Worm (Caenorhabditis elegans) whole organism, L4 larva: ENCODE measurements around the gene rps-12.
A peak's percentile ranks its signal among the peaks of the same experiment; 100 is the strongest.

Experiments used
- F26F4.8 ChIP-seq: fragments of 200-800 bp; sonication (Bioruptor generic); conservative IDR thresholded peaks from 2 replicates; pipeline ENCODE4 v1.3.6; 2022; ENCODE audit warnings: missing genetic modification characterization, missing compliant biosample characterization
- F37D6.2 ChIP-seq: sonication (generic microtip); optimal IDR thresholded peaks from 2 replicates; lab custom pipeline; 2016; ENCODE audit warnings: mild to moderate bottlenecking, missing genetic modification characterization, missing compliant biosample characterization
- F49E8.2 ChIP-seq: sonication (generic microtip); optimal IDR thresholded peaks from 2 replicates; lab custom pipeline; 2016; ENCODE audit warnings: missing compliant biosample characterization, mild to moderate bottlenecking, missing genetic modification characterization, borderline replicate concordance
- T20F7.1 ChIP-seq: fragments of 200-800 bp; sonication (Bioruptor generic); optimal IDR thresholded peaks from 2 replicates; lab custom pipeline; 2018; ENCODE audit warnings: mild to moderate bottlenecking, missing genetic modification characterization, missing compliant biosample characterization
- Y105C5A.15 ChIP-seq: fragments of 200-800 bp; sonication (Bioruptor generic); IDR thresholded peaks from 2 replicates; pipeline ENCODE4 v1.3.6; 2022; ENCODE audit warnings: missing genetic modification characterization, missing compliant biosample characterization
- Y48G9A.11 ChIP-seq: fragments of 200-800 bp; sonication (Bioruptor generic); IDR thresholded peaks from 2 replicates; pipeline ENCODE4 v1.3.6; 2022; ENCODE audit warnings: missing genetic modification reagents, missing genetic modification characterization, missing compliant biosample characterization
- Y75B8A.6 ChIP-seq: fragments of 200-800 bp; sonication (Bioruptor generic); IDR thresholded peaks from 2 replicates; pipeline ENCODE4 v1.3.6; 2022; ENCODE audit warnings: missing genetic modification reagents, missing genetic modification characterization, missing compliant biosample characterization
- ZK546.5 ChIP-seq, 2 experiments: sonication (generic microtip); optimal IDR thresholded peaks; 2 replicates each; lab custom pipeline; 2017; ENCODE audit warnings: missing biosample characterization in 2 of 2, missing genetic modification characterization in 2 of 2
- arid-1 ChIP-seq: fragments of 200-800 bp; sonication (Bioruptor generic); conservative IDR thresholded peaks from 2 replicates; pipeline ENCODE4 v1.3.6; 2022; ENCODE audit warnings: missing genetic modification reagents, missing genetic modification characterization, missing compliant biosample characterization
- attf-4 ChIP-seq: sonication (generic microtip); optimal IDR thresholded peaks from 3 replicates; lab custom pipeline; 2017; ENCODE audit warnings: missing biosample characterization, missing genetic modification characterization
- ceh-32 ChIP-seq: sonication (generic microtip); optimal IDR thresholded peaks from 2 replicates; lab custom pipeline; 2016; ENCODE audit warnings: mild to moderate bottlenecking, missing genetic modification characterization, missing compliant biosample characterization; ENCODE audit not compliant: poor library complexity
- ceh-44 ChIP-seq: fragments of 200-800 bp; sonication (Bioruptor generic); IDR thresholded peaks from 2 replicates; pipeline ENCODE4 v1.3.6; 2022; ENCODE audit warnings: missing genetic modification reagents, missing genetic modification characterization, missing compliant biosample characterization
- ctbp-1 ChIP-seq: fragments of 200-800 bp; sonication (Bioruptor generic); IDR thresholded peaks from 2 replicates; pipeline ENCODE4 v1.3.6; 2022; ENCODE audit warnings: missing genetic modification reagents, missing genetic modification characterization, missing compliant biosample characterization
- daf-12 ChIP-seq: fragments of 150-350 bp; optimal IDR thresholded peaks from 2 replicates; lab custom pipeline; 2014; ENCODE audit warnings: missing biosample characterization, missing genetic modification reagents, missing genetic modification characterization
- daf-19 ChIP-seq: fragments of 200-800 bp; sonication (Bioruptor generic); conservative IDR thresholded peaks from 2 replicates; pipeline ENCODE4 v1.3.6; 2022; ENCODE audit warnings: missing genetic modification characterization, missing compliant biosample characterization
- duxl-1 ChIP-seq: sonication (generic microtip); optimal IDR thresholded peaks from 2 replicates; lab custom pipeline; 2016; ENCODE audit warnings: mild to moderate bottlenecking, missing genetic modification characterization, moderate library complexity, missing compliant biosample characterization; ENCODE audit not compliant: poor library complexity
- dve-1 ChIP-seq: sonication (generic microtip); optimal IDR thresholded peaks from 2 replicates; lab custom pipeline; 2017; ENCODE audit warnings: antibody characterized with exemption, mild to moderate bottlenecking, missing genetic modification characterization, missing compliant biosample characterization; ENCODE audit not compliant: insufficient read depth
- egl-43 ChIP-seq: fragments of 200-800 bp; sonication (Bioruptor generic); IDR thresholded peaks from 2 replicates; pipeline ENCODE4 v1.3.6; 2022; ENCODE audit warnings: missing genetic modification reagents, missing genetic modification characterization, missing compliant biosample characterization
- fkh-10 ChIP-seq: fragments of 150-350 bp; optimal IDR thresholded peaks from 2 replicates; lab custom pipeline; 2014; ENCODE audit warnings: missing biosample characterization, missing genetic modification reagents, missing genetic modification characterization
- hif-1 ChIP-seq, 2 experiments: sonication (generic microtip); optimal IDR thresholded peaks; 2 replicates each; lab custom pipeline; 2016 to 2017; ENCODE audit warnings: missing compliant biosample characterization in 2 of 2, missing genetic modification characterization in 2 of 2, missing genetic modification reagents in 2 of 2, missing genotype in 2 of 2, mild to moderate bottlenecking in 1 of 2
- hmg-1.1 ChIP-seq: fragments of 200-800 bp; sonication (Bioruptor generic); IDR thresholded peaks from 2 replicates; pipeline ENCODE4 v1.3.6; 2022; ENCODE audit warnings: missing genetic modification reagents, missing genetic modification characterization, missing compliant biosample characterization
- jun-1 ChIP-seq: fragments of 150-350 bp; optimal IDR thresholded peaks from 2 replicates; lab custom pipeline; 2014; ENCODE audit warnings: missing biosample characterization, missing genetic modification reagents, missing genetic modification characterization
- lin-13 ChIP-seq: fragments of 150-350 bp; optimal IDR thresholded peaks from 2 replicates; lab custom pipeline; 2014; ENCODE audit warnings: missing biosample characterization, missing genetic modification reagents, missing genetic modification characterization
- lin-15B ChIP-seq: fragments of 150-350 bp; sonication (generic microtip); optimal IDR thresholded peaks from 3 replicates; lab custom pipeline; 2014; ENCODE audit warnings: missing biosample characterization, missing genetic modification characterization
- lin-29 ChIP-seq: fragments of 200-800 bp; sonication (Bioruptor generic); IDR thresholded peaks from 2 replicates; pipeline ENCODE4 v1.3.6; 2022; ENCODE audit warnings: missing genetic modification reagents, missing genetic modification characterization, missing compliant biosample characterization
- lin-38 ChIP-seq: fragments of 200-800 bp; sonication (Bioruptor generic); IDR thresholded peaks from 2 replicates; pipeline ENCODE4 v1.3.6; 2022; ENCODE audit warnings: missing genetic modification reagents, missing genetic modification characterization, missing compliant biosample characterization
- lsy-2 ChIP-seq, 2 experiments: fragments of 150-350 bp in 1 of 2; sonication (generic microtip) in 1 of 2; optimal IDR thresholded peaks; 2 replicates each; lab custom pipeline; 2014 to 2017; ENCODE audit warnings: missing biosample characterization in 2 of 2, missing genetic modification characterization in 2 of 2
- mdl-1 ChIP-seq, 2 experiments: fragments of 150-350 bp in 1 of 2; sonication (generic microtip) in 1 of 2; optimal IDR thresholded peaks; 2 replicates each; lab custom pipeline; 2014 to 2017; ENCODE audit warnings: missing biosample characterization in 2 of 2, missing genetic modification characterization in 2 of 2
- mes-2 ChIP-seq: sonication (generic microtip); optimal IDR thresholded peaks from 2 replicates; lab custom pipeline; 2016; ENCODE audit warnings: missing genotype, mild to moderate bottlenecking, missing genetic modification characterization, missing compliant biosample characterization; ENCODE audit not compliant: poor library complexity, severe bottlenecking
- mxl-3 ChIP-seq: fragments of 200-800 bp; sonication (Bioruptor generic); optimal IDR thresholded peaks from 2 replicates; lab custom pipeline; 2018; ENCODE audit warnings: mild to moderate bottlenecking, missing genetic modification characterization, missing compliant biosample characterization
- nhr-102 ChIP-seq: sonication (generic microtip); optimal IDR thresholded peaks from 2 replicates; lab custom pipeline; 2016; ENCODE audit warnings: mild to moderate bottlenecking, missing genetic modification characterization, moderate library complexity, missing compliant biosample characterization
- nhr-111 ChIP-seq: fragments of 200-800 bp; sonication (Bioruptor generic); optimal IDR thresholded peaks from 2 replicates; lab custom pipeline; 2018; ENCODE audit warnings: mild to moderate bottlenecking, missing genetic modification characterization, missing compliant biosample characterization
- nhr-25 ChIP-seq: sonication (generic microtip); optimal IDR thresholded peaks from 2 replicates; lab custom pipeline; 2017; ENCODE audit warnings: missing genetic modification characterization, mild to moderate bottlenecking, missing compliant biosample characterization, antibody characterized with exemption, moderate library complexity, borderline replicate concordance; ENCODE audit not compliant: insufficient read depth
- nhr-28 ChIP-seq: fragments of 150-350 bp; optimal IDR thresholded peaks from 2 replicates; lab custom pipeline; 2014; ENCODE audit warnings: missing biosample characterization, missing genetic modification characterization
- nhr-48 ChIP-seq: sonication (generic microtip); optimal IDR thresholded peaks from 2 replicates; lab custom pipeline; 2016; ENCODE audit warnings: mild to moderate bottlenecking, missing genetic modification characterization, missing compliant biosample characterization
- pha-4 ChIP-seq, 2 experiments: fragments of 150-350 bp in 1 of 2; fragments of 200-800 bp in 1 of 2; sonication (Bioruptor generic) in 1 of 2; IDR thresholded peaks in 1 of 2; optimal IDR thresholded peaks in 1 of 2; 2 replicates each; pipeline versions ENCODE4 v1.3.6 to Lab custom; 2014 to 2022; ENCODE audit warnings: missing genetic modification characterization in 2 of 2, missing genetic modification reagents in 2 of 2, missing biosample characterization in 1 of 2, missing compliant biosample characterization in 1 of 2
- php-3 ChIP-seq: fragments of 200-800 bp; sonication (Bioruptor generic); IDR thresholded peaks from 2 replicates; pipeline ENCODE4 v1.3.6; 2022; ENCODE audit warnings: missing genetic modification reagents, missing genetic modification characterization, missing compliant biosample characterization
- snpc-1.2 ChIP-seq: fragments of 200-800 bp; sonication (Bioruptor generic); IDR thresholded peaks from 2 replicates; pipeline ENCODE4 v1.3.6; 2022; ENCODE audit warnings: missing genetic modification reagents, missing genetic modification characterization, missing compliant biosample characterization
- unc-130 ChIP-seq: sonication (generic microtip); optimal IDR thresholded peaks from 2 replicates; lab custom pipeline; 2016; ENCODE audit warnings: missing genetic modification reagents, missing genetic modification characterization, missing compliant biosample characterization
- unc-39 ChIP-seq: sonication (generic microtip); optimal IDR thresholded peaks from 2 replicates; lab custom pipeline; 2017; ENCODE audit warnings: missing biosample characterization, missing genetic modification characterization
- vab-7 ChIP-seq: fragments of 200-800 bp; sonication (Bioruptor generic); IDR thresholded peaks from 2 replicates; pipeline ENCODE4 v1.3.6; 2022; ENCODE audit warnings: missing genetic modification reagents, missing genetic modification characterization, missing compliant biosample characterization
- zip-11 ChIP-seq: fragments of 200-800 bp; sonication (Bioruptor generic); IDR thresholded peaks from 2 replicates; pipeline ENCODE4 v1.3.6; 2022; ENCODE audit warnings: missing genetic modification characterization, missing compliant biosample characterization

Gene rps-12

DNA sequence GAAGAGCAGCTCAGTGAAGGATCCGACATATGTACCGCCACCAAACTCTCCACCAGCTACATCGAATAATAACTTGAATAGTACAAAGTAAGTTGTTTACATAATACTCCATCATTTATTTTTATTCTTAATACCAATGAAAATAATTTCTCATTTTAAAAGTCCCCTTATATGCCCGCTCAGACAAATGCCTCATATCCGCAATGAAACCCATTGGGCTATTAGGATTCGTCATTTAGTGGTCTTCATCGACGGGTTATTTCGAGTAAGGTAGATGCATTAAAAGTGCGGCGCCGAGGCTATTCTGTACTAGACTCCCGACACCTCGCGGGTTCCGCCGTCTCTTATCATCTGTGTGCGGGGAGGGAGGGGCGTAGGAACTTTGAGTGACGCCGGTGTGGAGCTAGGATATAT lies 25.4 kb upstream of the rps-12 start (continued):
- TF ChIP-seq Y105C5A.15 (GFP tag; lab: Robert Waterston, UW) (0 out of 2 replicates have a peak, but pooled peaks have one; percentile 20), egl-43 (GFP tag; lab: Robert Waterston, UW) (no peak; the same call in 1 of the 2 replicates), lin-38 (GFP tag; lab: Robert Waterston, UW) (peak; percentile 88), nhr-25 (tag; lab: Kevin White, UChicago) (no peak), php-3 (GFP tag; lab: Robert Waterston, UW) (peak; percentile 67), F37D6.2 (tag; lab: Kevin White, UChicago) (no peak), lin-15B (no peak), ZK546.5 (tag; optimal IDR thresholded peaks at IDR 0.05; lab: Kevin White, UChicago) (no peak), Y48G9A.11 (GFP tag; lab: Robert Waterston, UW) (peak; percentile 57), vab-7 (peak; percentile 50; the same call in 1 of the 2 replicates), nhr-48 (no peak), lin-13 (GFP tag; lab: Kevin White, UChicago) (peak; percentile 60), unc-39 (tag; lab: Kevin White, UChicago) (no peak), zip-11 (no peak), dve-1 (tag; lab: Kevin White, UChicago) (peak; percentile 60), ctbp-1 (GFP tag; lab: Robert Waterston, UW) (0 out of 2 replicates have a peak, but pooled peaks have one; percentile 16), nhr-102 (tag; lab: Kevin White, UChicago) (peak; percentile 62)

DNA sequence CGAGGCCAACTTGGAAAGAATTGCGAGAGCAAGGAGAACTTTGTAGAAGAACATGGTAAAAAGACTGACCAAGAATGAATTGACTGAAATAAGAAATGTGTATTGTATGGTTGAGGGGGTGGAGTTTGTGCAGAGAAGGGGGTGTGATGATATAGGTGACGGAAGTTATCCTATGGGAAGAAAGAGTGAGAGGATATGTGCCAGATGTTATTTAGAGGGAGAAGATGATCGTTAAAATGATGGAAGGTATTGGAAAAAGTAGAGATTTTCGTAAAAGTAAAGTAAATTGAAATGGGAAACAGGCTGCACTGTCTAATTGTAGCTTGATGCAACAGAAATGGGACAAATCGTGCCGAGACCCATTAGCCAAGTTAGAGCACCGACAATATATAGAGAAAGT lies 22.2 kb upstream of the rps-12 start, which contains the start of gene sdz-21:
TSS of gene sdz-21 (minus strand) at position 101 of the 400 bp plus-strand sequence.
- TF ChIP-seq hif-1 (tag; optimal IDR thresholded peaks at IDR 0.05; lab: Kevin White, UChicago), result no peak
- TF ChIP-seq lin-29 (GFP tag; lab: Robert Waterston, UW), result no peak
- TF ChIP-seq F37D6.2 (tag; lab: Kevin White, UChicago), result no peak
- no peak for TF ChIP-seq mes-2 (tag; lab: Kevin White, UChicago)
- TF ChIP-seq F49E8.2 (tag; lab: Kevin White, UChicago), result no peak
- no peak for TF ChIP-seq ceh-32
- no peak for TF ChIP-seq Y75B8A.6 (GFP tag; lab: Robert Waterston, UW)
- no peak for TF ChIP-seq nhr-111 (GFP tag; lab: Kevin White, UChicago)
- no peak for TF ChIP-seq daf-12 (tag; lab: Kevin White, UChicago)

DNA sequence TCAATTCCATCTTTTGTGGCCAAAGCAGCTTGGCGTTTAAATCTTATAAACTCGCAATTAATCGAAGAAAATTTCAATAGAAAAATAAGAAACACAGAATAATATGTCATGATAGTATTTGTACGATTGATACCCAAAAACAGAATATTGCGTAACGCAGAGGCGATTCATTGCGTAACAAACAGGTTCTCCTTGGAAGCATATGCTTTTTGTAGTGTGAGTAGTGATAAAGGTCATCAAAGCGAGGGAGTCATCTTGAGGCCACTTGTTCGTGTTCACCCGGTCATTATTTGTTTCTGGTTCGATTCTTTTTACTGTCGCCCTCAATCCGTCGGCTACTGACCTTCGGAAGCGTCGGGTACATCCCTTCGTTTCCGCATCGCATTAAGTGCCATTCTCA lies 18.1 kb upstream of the rps-12 start, which contains the start of gene F54E7.6:
TSS of gene F54E7.6 (minus strand) at position 110 of the 400 bp plus-strand sequence.
- TF ChIP-seq ceh-44 (GFP tag; lab: Robert Waterston, UW) (no peak), nhr-48 (no peak), arid-1 (no peak), nhr-102 (tag; lab: Kevin White, UChicago) (no peak), daf-12 (tag; lab: Kevin White, UChicago) (no peak), fkh-10 (GFP tag; lab: Kevin White, UChicago) (no peak), mxl-3 (GFP tag; lab: Kevin White, UChicago) (peak; percentile 33), hif-1 (tag; optimal IDR thresholded peaks at IDR 0.05; lab: Kevin White, UChicago) (no peak), nhr-28 (tag; lab: Kevin White, UChicago) (peak; percentile 82)
- TF ChIP-seq, all 104 proteins: peak for 2

DNA sequence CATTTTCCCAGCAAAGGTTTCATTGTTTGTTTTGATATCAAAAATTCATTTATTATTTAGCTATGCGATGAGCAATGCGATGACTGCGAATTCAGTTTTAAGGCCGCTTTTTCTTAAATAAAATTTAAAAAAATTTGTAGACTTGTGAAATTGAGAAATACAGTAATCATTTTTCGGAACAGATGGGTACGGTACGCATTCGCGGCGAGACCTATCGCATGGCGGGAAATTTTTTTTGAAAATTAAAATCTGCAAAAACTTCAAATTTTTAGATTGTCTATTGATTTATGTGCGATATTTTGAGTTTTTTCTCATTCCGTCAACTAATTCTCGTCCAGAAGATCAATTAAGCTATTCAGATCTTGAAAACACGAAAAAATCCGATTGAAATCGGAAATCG lies 15.6 kb upstream of the rps-12 start:
- TF ChIP-seq egl-43 (GFP tag; lab: Robert Waterston, UW) (no peak), vab-7 (no peak), dve-1 (tag; lab: Kevin White, UChicago) (no peak), lin-15B (no peak), ctbp-1 (GFP tag; lab: Robert Waterston, UW) (no peak), T20F7.1 (GFP tag; lab: Kevin White, UChicago) (no peak), F26F4.8 (GFP tag; lab: Robert Waterston, UW) (no peak), daf-19 (GFP tag; lab: Robert Waterston, UW) (no peak), attf-4 (tag; lab: Kevin White, UChicago) (no peak), F37D6.2 (tag; lab: Kevin White, UChicago) (no peak), mdl-1 (tag; optimal IDR thresholded peaks at IDR 0.05; lab: Kevin White, UChicago) (no peak), lin-29 (GFP tag; lab: Robert Waterston, UW) (no peak), unc-130 (GFP tag; lab: Kevin White, UChicago) (peak; percentile 87), hmg-1.1 (GFP tag; lab: Robert Waterston, UW) (no peak), pha-4 (GFP tag; IDR thresholded peaks at IDR 0.05; lab: Robert Waterston, UW) (no peak), pha-4 (tag; optimal IDR thresholded peaks at IDR 0.05; lab: Kevin White, UChicago) (no peak), lsy-2 (tag; optimal IDR thresholded peaks at IDR 0.05; lab: Kevin White, UChicago) (peak in 1 of 2 experiments; percentile 73), snpc-1.2 (peak; percentile 60; the same call in 1 of the 2 replicates), duxl-1 (tag; lab: Kevin White, UChicago) (no peak), jun-1 (tag; lab: Kevin White, UChicago) (no peak)
